Worm (Caenorhabditis elegans) whole organism, mixed stage, embryonic: ENCODE results near the gene F35E12.6.

ENCODE experiments used
- bed-3 ChIP-seq: fragments of 200-800 bp; sonication (Bioruptor generic); optimal IDR thresholded peaks from 3 replicates; lab custom pipeline; 2018; ENCODE audit warnings: mild to moderate bottlenecking, missing genetic modification characterization, moderate library complexity, missing compliant biosample characterization
- blmp-1 ChIP-seq: fragments of 150-350 bp; optimal IDR thresholded peaks from 2 replicates; lab custom pipeline; 2014; ENCODE audit warnings: missing biosample characterization, missing genetic modification characterization
- ceh-43 ChIP-seq: fragments of 200-800 bp; sonication (Bioruptor generic); optimal IDR thresholded peaks from 2 replicates; lab custom pipeline; 2018; ENCODE audit warnings: mild to moderate bottlenecking, missing genetic modification characterization, moderate library complexity, missing compliant biosample characterization
- ceh-83 ChIP-seq: fragments of 200-800 bp; sonication (Bioruptor generic); optimal IDR thresholded peaks from 2 replicates; lab custom pipeline; 2018; ENCODE audit warnings: mild to moderate bottlenecking, missing genetic modification characterization, missing compliant biosample characterization
- ces-1 ChIP-seq: fragments of 150-350 bp; optimal IDR thresholded peaks from 2 replicates; lab custom pipeline; 2014; ENCODE audit warnings: missing biosample characterization, missing genetic modification reagents, missing genetic modification characterization
- cnd-1 ChIP-seq: fragments of 200-800 bp; sonication (Bioruptor generic); optimal IDR thresholded peaks from 2 replicates; lab custom pipeline; 2018; ENCODE audit warnings: mild to moderate bottlenecking, missing genetic modification characterization, missing compliant biosample characterization
- elt-3 ChIP-seq: fragments of 150-350 bp; optimal IDR thresholded peaks from 2 replicates; lab custom pipeline; 2014; ENCODE audit warnings: missing biosample characterization, missing genetic modification characterization
- flh-1 ChIP-seq: fragments of 200-800 bp; sonication (Bioruptor generic); optimal IDR thresholded peaks from 2 replicates; lab custom pipeline; 2018; ENCODE audit warnings: mild to moderate bottlenecking, missing genetic modification characterization, moderate library complexity, missing compliant biosample characterization
- ham-2 ChIP-seq: fragments of 200-800 bp; sonication (Bioruptor generic); optimal IDR thresholded peaks from 2 replicates; lab custom pipeline; 2018; ENCODE audit warnings: mild to moderate bottlenecking, missing genetic modification characterization, missing compliant biosample characterization
- hlh-1 ChIP-seq: fragments of 150-350 bp; optimal IDR thresholded peaks from 2 replicates; lab custom pipeline; 2014; ENCODE audit warnings: missing biosample characterization, missing genetic modification reagents, missing genetic modification characterization
- lin-13 ChIP-seq: fragments of 150-350 bp; optimal IDR thresholded peaks from 2 replicates; lab custom pipeline; 2014; ENCODE audit warnings: missing biosample characterization, missing genetic modification characterization
- lin-32 ChIP-seq: fragments of 200-800 bp; sonication (Bioruptor generic); optimal IDR thresholded peaks from 2 replicates; lab custom pipeline; 2018; ENCODE audit warnings: mild to moderate bottlenecking, missing genetic modification characterization, missing compliant biosample characterization
- lsy-2 ChIP-seq: fragments of 150-350 bp; optimal IDR thresholded peaks from 2 replicates; lab custom pipeline; 2014; ENCODE audit warnings: missing biosample characterization, missing genetic modification characterization
- mab-5 ChIP-seq: fragments of 150-350 bp; optimal IDR thresholded peaks from 2 replicates; lab custom pipeline; 2014; ENCODE audit warnings: missing biosample characterization, missing genetic modification characterization
- mep-1 ChIP-seq: fragments of 150-350 bp; optimal IDR thresholded peaks from 2 replicates; lab custom pipeline; 2017; ENCODE audit warnings: missing biosample characterization, missing genetic modification reagents, missing genetic modification characterization, inconsistent platforms
- mls-2 ChIP-seq: sonication (generic microtip); optimal IDR thresholded peaks from 2 replicates; lab custom pipeline; 2016; ENCODE audit warnings: mild to moderate bottlenecking, missing genetic modification characterization, moderate library complexity, missing compliant biosample characterization
- nhr-12 ChIP-seq: fragments of 150-350 bp; optimal IDR thresholded peaks from 2 replicates; lab custom pipeline; 2014; ENCODE audit warnings: missing biosample characterization, missing genetic modification characterization
- nhr-2 ChIP-seq: fragments of 150-350 bp; optimal IDR thresholded peaks from 2 replicates; lab custom pipeline; 2014; ENCODE audit warnings: missing biosample characterization, missing genetic modification characterization
- nhr-237 ChIP-seq: fragments of 150-350 bp; optimal IDR thresholded peaks from 2 replicates; lab custom pipeline; 2014; ENCODE audit warnings: missing biosample characterization, missing genetic modification characterization
- nhr-28 ChIP-seq: fragments of 150-350 bp; optimal IDR thresholded peaks from 2 replicates; lab custom pipeline; 2014; ENCODE audit warnings: missing biosample characterization, missing genetic modification characterization
- nhr-76 ChIP-seq: sonication (generic microtip); optimal IDR thresholded peaks from 2 replicates; lab custom pipeline; 2017; ENCODE audit warnings: missing biosample characterization, missing genetic modification characterization
- pha-4 ChIP-seq: fragments of 150-350 bp; optimal IDR thresholded peaks from 2 replicates; lab custom pipeline; 2018; ENCODE audit warnings: missing biosample characterization, missing genetic modification reagents, missing genetic modification characterization
- sem-2 ChIP-seq: fragments of 200-800 bp; sonication (Bioruptor generic); optimal IDR thresholded peaks from 2 replicates; lab custom pipeline; 2018; ENCODE audit warnings: mild to moderate bottlenecking, missing genetic modification characterization, missing compliant biosample characterization
- snpc-4 ChIP-seq: fragments of 150-350 bp; optimal IDR thresholded peaks from 2 replicates; lab custom pipeline; 2014; ENCODE audit warnings: missing biosample characterization, missing genetic modification characterization
- sptf-1 ChIP-seq: sonication (generic microtip); optimal IDR thresholded peaks from 2 replicates; lab custom pipeline; 2017; ENCODE audit warnings: mild to moderate bottlenecking, missing genetic modification characterization, moderate library complexity, missing compliant biosample characterization
- unc-120 ChIP-seq: sonication (generic microtip); optimal IDR thresholded peaks from 2 replicates; lab custom pipeline; 2017; ENCODE audit warnings: missing genetic modification characterization, missing compliant biosample characterization; ENCODE audit not compliant: poor library complexity, severe bottlenecking
- unc-39 ChIP-seq: fragments of 150-350 bp; optimal IDR thresholded peaks from 2 replicates; lab custom pipeline; 2014; ENCODE audit warnings: missing biosample characterization, missing genetic modification characterization
- unc-62 ChIP-seq: fragments of 150-350 bp; optimal IDR thresholded peaks from 2 replicates; lab custom pipeline; 2014; ENCODE audit warnings: missing biosample characterization, missing genetic modification reagents, missing genetic modification characterization
- ztf-11 ChIP-seq: fragments of 150-350 bp; optimal IDR thresholded peaks from 2 replicates; lab custom pipeline; 2014; ENCODE audit warnings: missing biosample characterization, missing genetic modification characterization

The F35E12.6 gene

DNA sequence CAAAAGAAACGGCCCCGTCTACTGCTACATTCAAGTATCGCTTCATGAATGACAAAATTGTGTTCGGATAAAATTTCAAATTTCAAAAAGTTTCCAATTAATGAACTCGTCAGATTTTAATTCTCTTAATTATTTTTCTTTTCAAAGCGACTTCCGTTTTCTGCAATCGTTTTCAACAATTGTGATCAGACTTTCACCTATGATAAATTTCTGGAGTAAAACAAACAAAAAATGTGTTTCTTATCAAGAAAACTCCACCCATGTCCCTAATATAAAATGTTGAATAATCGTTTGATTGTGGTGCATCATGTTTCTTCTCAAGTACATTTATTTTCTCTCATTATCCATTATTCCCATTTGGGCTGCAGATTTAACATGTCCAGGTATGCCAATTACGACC lies 35.2 kb upstream of the F35E12.6 start, which contains the start of gene F20G2.5:
Gene F20G2.5 (plus strand): TSS at position 301 of the 400 bp plus-strand sequence.
- TF ChIP-seq flh-1 (GFP tag; lab: Kevin White, UChicago) = no peak
- TF ChIP-seq hlh-1 (tag; lab: Kevin White, UChicago) = no peak
- TF ChIP-seq elt-3 (tag; lab: Kevin White, UChicago) = no peak
- TF ChIP-seq ham-2 (GFP tag; lab: Kevin White, UChicago) = no peak
- TF ChIP-seq nhr-28 (tag; lab: Kevin White, UChicago) = no peak
- no peak for TF ChIP-seq lin-32 (GFP tag; lab: Kevin White, UChicago)
- TF ChIP-seq ztf-11 = no peak
- TF ChIP-seq unc-39 (tag; lab: Kevin White, UChicago) = no peak
- TF ChIP-seq nhr-237 (tag; lab: Kevin White, UChicago) = no peak
- no peak for TF ChIP-seq unc-62 (GFP tag; lab: Kevin White, UChicago)
- no peak for TF ChIP-seq unc-120 (tag; lab: Kevin White, UChicago)
- no peak for TF ChIP-seq mls-2 (tag; lab: Kevin White, UChicago)
- no peak for TF ChIP-seq nhr-12 (tag; lab: Kevin White, UChicago)
- TF ChIP-seq lsy-2 (tag; lab: Kevin White, UChicago) = no peak
- TF ChIP-seq cnd-1 (tag; lab: Kevin White, UChicago) = no peak
- TF ChIP-seq mab-5 (tag; lab: Kevin White, UChicago) = no peak
- no peak for TF ChIP-seq sem-2 (GFP tag; lab: Kevin White, UChicago)
- no peak for TF ChIP-seq nhr-2 (tag; lab: Kevin White, UChicago)
- TF ChIP-seq, all 35 proteins: peak for 0

DNA sequence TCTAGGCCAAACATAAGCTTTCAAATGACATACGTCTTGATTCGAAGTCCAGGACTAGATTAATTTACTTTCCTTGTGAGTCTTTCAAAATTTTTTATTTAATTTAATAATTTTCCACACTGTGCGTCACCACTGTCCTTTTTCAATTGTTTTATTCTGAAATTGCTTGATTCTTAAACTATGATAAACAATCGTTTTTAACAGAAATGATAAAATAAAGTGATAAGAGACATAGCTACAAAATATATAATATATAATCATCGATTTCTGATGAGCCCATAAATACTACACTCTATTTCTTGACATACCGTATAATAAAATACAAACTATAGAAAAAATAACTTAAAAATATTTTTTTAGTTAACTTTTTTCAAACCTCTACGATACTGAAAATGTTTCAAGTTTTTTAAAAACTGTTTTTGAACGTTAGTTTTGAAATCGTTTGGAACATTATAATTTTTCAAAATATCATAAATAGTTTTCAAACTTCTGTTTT lies 32.9 kb upstream of the F35E12.6 start, which contains the start of gene nas-24:
Gene nas-24 (plus strand): TSS at position 446 of the 496 bp plus-strand sequence.
- TF ChIP-seq ces-1 (GFP tag; lab: Kevin White, UChicago) = no peak
- no peak for TF ChIP-seq nhr-76
- TF ChIP-seq unc-120 (tag; lab: Kevin White, UChicago) = no peak
- TF ChIP-seq elt-3 (tag; lab: Kevin White, UChicago) = no peak
- TF ChIP-seq snpc-4 (tag; lab: Kevin White, UChicago) = no peak
- TF ChIP-seq nhr-2 (tag; lab: Kevin White, UChicago) = no peak
- no peak for TF ChIP-seq mls-2 (tag; lab: Kevin White, UChicago)
- no peak for TF ChIP-seq mab-5 (tag; lab: Kevin White, UChicago)
- TF ChIP-seq cnd-1 (tag; lab: Kevin White, UChicago) = no peak

DNA sequence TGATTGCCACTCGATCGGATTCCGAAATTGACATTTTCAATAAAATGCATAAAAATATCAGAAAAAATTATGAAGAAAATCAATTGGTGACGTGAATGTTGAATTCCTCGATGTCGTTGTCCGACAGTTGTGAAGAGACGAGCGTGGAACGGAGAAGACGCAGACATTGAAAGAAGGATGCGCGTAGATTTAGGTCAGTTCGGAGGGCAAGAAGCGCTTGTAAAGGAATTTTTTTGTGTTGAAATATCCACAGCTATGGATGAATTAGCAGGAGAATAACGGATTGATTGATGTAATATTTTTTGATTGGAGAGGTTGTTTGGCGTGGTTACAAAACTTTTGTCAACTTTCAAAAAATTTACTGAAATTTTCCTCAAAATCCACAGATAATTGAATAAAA lies 32.3 kb upstream of the F35E12.6 start, which contains the start of gene F20G2.3:
Gene F20G2.3 (minus strand): TSS at position 101 of the 400 bp plus-strand sequence.
- TF ChIP-seq unc-62 (GFP tag; lab: Kevin White, UChicago) (no peak), elt-3 (tag; lab: Kevin White, UChicago) (no peak), sptf-1 (tag; lab: Kevin White, UChicago) (no peak), mep-1 (tag; lab: Kevin White, UChicago) (no peak), ztf-11 (no peak), lin-32 (GFP tag; lab: Kevin White, UChicago) (no peak), unc-39 (tag; lab: Kevin White, UChicago) (no peak), mls-2 (tag; lab: Kevin White, UChicago) (no peak), pha-4 (tag; lab: Kevin White, UChicago) (no peak), ceh-43 (no peak), ceh-83 (GFP tag; lab: Kevin White, UChicago) (no peak), mab-5 (tag; lab: Kevin White, UChicago) (no peak), nhr-12 (tag; lab: Kevin White, UChicago) (no peak), nhr-28 (tag; lab: Kevin White, UChicago) (no peak), unc-120 (tag; lab: Kevin White, UChicago) (no peak)

DNA sequence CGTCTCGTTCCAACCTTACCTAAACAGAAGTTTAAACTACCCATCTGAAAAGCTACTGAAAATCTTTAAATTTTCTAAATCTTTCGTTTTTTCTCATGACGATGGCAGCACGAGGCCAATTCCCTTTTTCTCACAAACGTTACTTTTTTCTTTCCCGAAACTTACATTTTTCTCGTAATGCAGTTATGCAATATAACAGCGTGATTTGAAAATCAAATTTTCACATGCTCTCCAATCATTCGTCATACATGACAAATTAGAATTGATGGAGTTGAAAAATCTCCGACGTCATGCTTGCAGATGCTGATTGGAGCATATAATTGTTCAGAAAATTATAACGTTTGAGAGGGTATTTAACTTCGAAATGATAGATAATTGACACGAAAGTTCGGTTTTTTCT lies 27.7 kb upstream of the F35E12.6 start:
- TF ChIP-seq bed-3 (GFP tag; lab: Kevin White, UChicago) = no peak
- TF ChIP-seq blmp-1 (tag; lab: Kevin White, UChicago) = no peak
- no peak for TF ChIP-seq mab-5 (tag; lab: Kevin White, UChicago)
- TF ChIP-seq nhr-76 = no peak
- no peak for TF ChIP-seq snpc-4 (tag; lab: Kevin White, UChicago)
- TF ChIP-seq unc-62 (GFP tag; lab: Kevin White, UChicago) = no peak
- TF ChIP-seq nhr-28 (tag; lab: Kevin White, UChicago) = no peak
- TF ChIP-seq lin-13 = no peak
- TF ChIP-seq lsy-2 (tag; lab: Kevin White, UChicago) = no peak
- TF ChIP-seq lin-32 (GFP tag; lab: Kevin White, UChicago) = no peak
